Worm (Caenorhabditis elegans) whole organism, early embryonic: ENCODE results near the gene srx-2.

Source experiments
- B0310.2 ChIP-seq: sonication (generic microtip); optimal IDR thresholded peaks from 2 replicates; lab custom pipeline; 2016; ENCODE audit warnings: mild to moderate bottlenecking, missing genetic modification characterization, missing compliant biosample characterization
- F13C5.2 ChIP-seq: sonication (generic microtip); optimal IDR thresholded peaks from 2 replicates; lab custom pipeline; 2017; ENCODE audit warnings: mild to moderate bottlenecking, missing genetic modification characterization, inconsistent platforms, missing compliant biosample characterization
- aly-1 ChIP-seq: sonication (generic microtip); optimal IDR thresholded peaks from 2 replicates; lab custom pipeline; 2016; ENCODE audit warnings: missing genetic modification characterization, missing compliant biosample characterization
- ama-1 ChIP-seq: fragments of 150-350 bp; optimal IDR thresholded peaks from 2 replicates; lab custom pipeline; 2014
- ceh-13 ChIP-seq: fragments of 200-800 bp; sonication (Bioruptor generic); optimal IDR thresholded peaks from 2 replicates; lab custom pipeline; 2018; ENCODE audit warnings: mild to moderate bottlenecking, missing genetic modification characterization, missing compliant biosample characterization
- ceh-36 ChIP-seq: sonication (generic microtip); optimal IDR thresholded peaks from 2 replicates; lab custom pipeline; 2016; ENCODE audit warnings: missing genetic modification characterization, inconsistent platforms, missing compliant biosample characterization
- ets-7 ChIP-seq: sonication (generic microtip); optimal IDR thresholded peaks from 2 replicates; lab custom pipeline; 2016; ENCODE audit warnings: missing genotype, missing genetic modification characterization, missing compliant biosample characterization
- flt-1 ChIP-seq: fragments of 200-800 bp; sonication (Bioruptor generic); IDR thresholded peaks from 2 replicates; pipeline ENCODE4 v1.3.6; 2022; ENCODE audit warnings: missing genetic modification characterization, missing compliant biosample characterization
- hmbx-1 ChIP-seq: sonication (generic microtip); optimal IDR thresholded peaks from 2 replicates; lab custom pipeline; 2016; ENCODE audit warnings: mild to moderate bottlenecking, missing genetic modification characterization, missing compliant biosample characterization
- hmg-4 ChIP-seq: fragments of 200-800 bp; sonication (Bioruptor generic); optimal IDR thresholded peaks from 2 replicates; lab custom pipeline; 2018; ENCODE audit warnings: mild to moderate bottlenecking, missing genetic modification characterization, missing compliant biosample characterization
- hnd-1 ChIP-seq: sonication (generic microtip); optimal IDR thresholded peaks from 2 replicates; lab custom pipeline; 2016; ENCODE audit warnings: missing genetic modification characterization, missing compliant biosample characterization
- pes-1 ChIP-seq: fragments of 200-800 bp; sonication (Bioruptor generic); IDR thresholded peaks from 2 replicates; pipeline ENCODE4 v1.3.6; 2022; ENCODE audit warnings: missing genetic modification reagents, missing genetic modification characterization, missing compliant biosample characterization
- scrt-1 ChIP-seq: fragments of 200-800 bp; sonication (Bioruptor generic); IDR thresholded peaks from 2 replicates; pipeline ENCODE4 v1.3.6; 2022; ENCODE audit warnings: missing genetic modification characterization, missing compliant biosample characterization
- sea-1 ChIP-seq: fragments of 200-800 bp; sonication (Bioruptor generic); conservative IDR thresholded peaks from 2 replicates; pipeline ENCODE4 v1.3.6; 2022; ENCODE audit warnings: missing genetic modification characterization, missing compliant biosample characterization
- tbx-11 ChIP-seq: fragments of 200-800 bp; sonication (Bioruptor generic); IDR thresholded peaks from 2 replicates; pipeline ENCODE4 v1.3.6; 2022; ENCODE audit warnings: missing genetic modification characterization, missing compliant biosample characterization
- tbx-37 ChIP-seq: fragments of 200-800 bp; sonication (Bioruptor generic); conservative IDR thresholded peaks from 2 replicates; pipeline ENCODE4 v1.3.6; 2022; ENCODE audit warnings: missing genetic modification reagents, missing genetic modification characterization, missing compliant biosample characterization
- tra-4 ChIP-seq: sonication (generic microtip); optimal IDR thresholded peaks from 2 replicates; lab custom pipeline; 2017; ENCODE audit warnings: missing genetic modification characterization, missing compliant biosample characterization

srx-2 gene

DNA sequence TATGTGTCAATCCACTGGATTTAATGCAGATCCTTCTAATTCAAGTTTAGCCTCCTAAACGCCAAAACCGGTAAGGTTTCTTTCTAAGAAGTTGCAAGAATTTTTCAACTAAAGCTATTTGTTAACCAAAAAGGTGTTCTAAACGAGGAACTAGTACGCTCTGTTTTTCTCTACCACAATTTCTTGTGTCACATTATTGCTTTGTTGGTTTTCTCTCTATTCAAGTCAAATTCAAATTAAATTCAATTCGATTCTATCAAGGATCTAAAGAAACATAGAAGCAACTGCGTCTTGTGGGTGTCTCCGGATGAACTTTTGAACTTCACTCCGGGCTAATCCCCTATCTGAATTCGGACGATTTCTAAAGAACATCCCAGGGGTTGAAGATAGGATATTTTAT, 7.2 kb downstream of the srx-2 start, which contains the start of gene oac-40:
TSS of gene oac-40 (plus strand) at position 301 of the 400 bp plus-strand sequence.
- TF ChIP-seq hmbx-1 (tag; lab: Kevin White, UChicago) = no peak

DNA sequence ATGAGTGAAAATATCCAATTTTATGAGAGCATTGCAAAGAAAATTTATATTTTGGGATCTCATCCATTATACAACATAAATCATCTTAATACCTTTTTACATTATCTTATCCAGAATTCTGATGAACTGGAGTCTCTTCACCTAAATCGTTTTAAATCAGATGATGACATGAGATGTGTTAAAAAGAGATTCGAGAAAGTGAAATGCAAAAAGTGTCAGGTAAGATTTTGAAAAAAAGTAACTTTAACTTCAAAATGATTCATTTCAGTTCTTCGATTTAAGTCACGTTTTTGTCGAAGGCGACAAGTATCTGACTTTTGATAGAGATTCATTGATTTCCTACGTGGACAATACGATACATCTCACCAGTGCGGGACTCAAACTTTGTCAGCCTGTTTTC, 9.6 kb downstream of the srx-2 start:
- no peak for TF ChIP-seq hmbx-1 (tag; lab: Kevin White, UChicago)
- no peak for TF ChIP-seq tbx-37
- no peak for TF ChIP-seq ets-7 (tag; lab: Kevin White, UChicago)
- no peak for TF ChIP-seq pes-1 (GFP tag; lab: Robert Waterston, UW)
- TF ChIP-seq tra-4 = no peak
- no peak for TF ChIP-seq B0310.2 (tag; lab: Kevin White, UChicago)
- TF ChIP-seq ceh-36 (tag; lab: Kevin White, UChicago) = no peak
- no peak for TF ChIP-seq sea-1 (GFP tag; lab: Robert Waterston, UW)
- TF ChIP-seq hnd-1 = no peak
- no peak for TF ChIP-seq scrt-1 (GFP tag; lab: Robert Waterston, UW)

DNA sequence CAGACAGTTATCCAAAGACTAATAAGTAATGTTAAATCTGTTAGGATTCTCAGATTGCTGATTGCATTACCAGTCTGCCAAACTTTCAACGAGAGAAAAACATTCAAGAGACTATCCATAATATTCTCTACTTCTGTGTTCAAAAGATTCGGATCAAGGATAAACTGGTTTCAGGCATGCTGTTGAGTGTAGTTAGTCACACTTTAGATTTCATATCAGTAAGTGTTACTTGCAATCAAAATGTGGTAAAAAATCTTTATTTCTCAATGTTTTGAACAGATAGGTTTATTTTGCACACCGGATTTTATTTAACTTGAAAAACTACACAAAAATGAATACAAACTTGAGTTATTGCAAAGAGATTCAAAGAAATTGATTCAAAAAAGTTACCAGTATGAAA, 12.8 kb downstream of the srx-2 start, which contains the start of gene oac-41:
TSS of gene oac-41 (minus strand) at position 101 of the 400 bp plus-strand sequence.
- no peak for TF ChIP-seq F13C5.2 (tag; lab: Kevin White, UChicago)
- no peak for TF ChIP-seq B0310.2 (tag; lab: Kevin White, UChicago)
- TF ChIP-seq aly-1 (tag; lab: Kevin White, UChicago) = no peak
- no peak for TF ChIP-seq tbx-37
- TF ChIP-seq flt-1 (GFP tag; lab: Robert Waterston, UW) = no peak
- TF ChIP-seq hmbx-1 (tag; lab: Kevin White, UChicago) = no peak
- TF ChIP-seq hmg-4 (GFP tag; lab: Kevin White, UChicago) = no peak
- no peak for TF ChIP-seq ceh-36 (tag; lab: Kevin White, UChicago)
- TF ChIP-seq ceh-13 (GFP tag; lab: Kevin White, UChicago) = no peak
- no peak for TF ChIP-seq tbx-11 (GFP tag; lab: Robert Waterston, UW)

DNA sequence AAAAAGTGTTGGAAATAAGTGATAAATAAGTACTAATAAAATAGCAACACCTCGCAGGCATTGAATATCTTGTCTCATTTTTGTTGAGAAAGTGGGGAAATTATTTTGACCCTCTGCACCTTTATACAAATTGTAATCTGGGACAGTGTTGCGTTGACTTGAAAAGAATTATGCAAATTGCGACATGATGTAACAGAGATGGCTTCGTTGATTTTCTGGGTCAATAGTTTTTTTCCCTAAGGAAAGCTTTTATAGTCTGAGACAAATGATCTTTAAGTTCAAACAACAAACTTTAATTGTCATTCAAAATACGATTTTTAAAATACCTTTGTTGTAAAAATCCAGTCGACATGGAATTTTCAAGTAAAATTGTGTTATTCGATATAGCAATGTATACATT, 15.4 kb downstream of the srx-2 start, which contains the start of gene bus-1:
TSS of gene bus-1 (minus strand) at position 101 of the 400 bp plus-strand sequence.
- TF ChIP-seq ets-7 (tag; lab: Kevin White, UChicago) (no peak), pes-1 (GFP tag; lab: Robert Waterston, UW) (no peak), flt-1 (GFP tag; lab: Robert Waterston, UW) (no peak), F13C5.2 (tag; lab: Kevin White, UChicago) (no peak), tbx-37 (no peak), ceh-13 (GFP tag; lab: Kevin White, UChicago) (no peak), ceh-36 (tag; lab: Kevin White, UChicago) (no peak), scrt-1 (GFP tag; lab: Robert Waterston, UW) (no peak), hnd-1 (no peak), B0310.2 (tag; lab: Kevin White, UChicago) (no peak), hmg-4 (GFP tag; lab: Kevin White, UChicago) (no peak), tra-4 (no peak)

DNA sequence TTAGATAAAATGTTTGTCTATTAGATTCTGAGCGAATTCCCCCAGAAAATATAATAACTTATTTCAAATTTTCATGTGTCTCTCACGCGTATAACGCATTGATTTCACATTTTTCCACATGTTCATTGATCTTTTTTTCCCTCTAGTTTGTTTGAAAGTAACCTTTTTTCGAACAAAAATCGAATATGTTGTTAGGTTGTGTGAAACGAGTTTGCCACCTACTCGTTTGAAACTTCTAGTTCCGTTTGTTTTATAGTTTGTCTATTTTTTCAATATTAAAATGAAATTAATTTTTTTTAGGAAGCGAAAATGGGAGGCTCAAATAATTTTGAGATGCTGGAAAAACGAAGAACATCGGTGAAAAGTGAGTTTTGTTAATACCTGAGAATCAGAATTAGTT, 21.0 kb downstream of the srx-2 start, which contains the start of gene C25E10.5:
TSS of gene C25E10.5 (plus strand) at position 301 of the 400 bp plus-strand sequence.
- TF ChIP-seq B0310.2 (tag; lab: Kevin White, UChicago) = no peak
- no peak for TF ChIP-seq ets-7 (tag; lab: Kevin White, UChicago)

DNA sequence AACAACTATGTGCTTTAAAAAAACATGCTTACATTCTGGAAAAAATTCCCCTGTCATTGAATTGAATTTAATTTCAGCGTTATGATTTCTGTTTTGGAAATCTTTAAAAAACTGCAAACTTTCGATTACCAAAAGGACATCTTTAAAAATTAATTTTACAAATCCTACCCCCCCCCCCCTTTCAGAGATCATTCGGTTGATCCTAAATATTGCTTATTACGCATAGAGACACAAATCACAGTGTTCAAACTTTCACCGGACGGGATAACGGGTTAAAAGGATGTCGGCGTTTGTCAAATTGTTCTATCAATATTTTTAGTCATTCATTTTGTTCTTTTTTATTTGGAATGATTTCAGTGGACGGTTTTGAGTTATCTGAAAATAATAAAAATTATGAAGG, 24.0 kb downstream of the srx-2 start, which contains the start of gene C25E10.4:
TSS of gene C25E10.4 (plus strand) at position 301 of the 400 bp plus-strand sequence.
- TF ChIP-seq F13C5.2 (tag; lab: Kevin White, UChicago) (no peak), tbx-37 (no peak), hmg-4 (GFP tag; lab: Kevin White, UChicago) (no peak), B0310.2 (tag; lab: Kevin White, UChicago) (no peak), ceh-36 (tag; lab: Kevin White, UChicago) (no peak), tbx-11 (GFP tag; lab: Robert Waterston, UW) (no peak), hmbx-1 (tag; lab: Kevin White, UChicago) (no peak), pes-1 (GFP tag; lab: Robert Waterston, UW) (no peak), aly-1 (tag; lab: Kevin White, UChicago) (no peak), ceh-13 (GFP tag; lab: Kevin White, UChicago) (no peak), sea-1 (GFP tag; lab: Robert Waterston, UW) (no peak), ets-7 (tag; lab: Kevin White, UChicago) (no peak), flt-1 (GFP tag; lab: Robert Waterston, UW) (no peak), hnd-1 (no peak), tra-4 (no peak), scrt-1 (GFP tag; lab: Robert Waterston, UW) (no peak), ama-1 (lab: Kevin White, UChicago) (no peak)

DNA sequence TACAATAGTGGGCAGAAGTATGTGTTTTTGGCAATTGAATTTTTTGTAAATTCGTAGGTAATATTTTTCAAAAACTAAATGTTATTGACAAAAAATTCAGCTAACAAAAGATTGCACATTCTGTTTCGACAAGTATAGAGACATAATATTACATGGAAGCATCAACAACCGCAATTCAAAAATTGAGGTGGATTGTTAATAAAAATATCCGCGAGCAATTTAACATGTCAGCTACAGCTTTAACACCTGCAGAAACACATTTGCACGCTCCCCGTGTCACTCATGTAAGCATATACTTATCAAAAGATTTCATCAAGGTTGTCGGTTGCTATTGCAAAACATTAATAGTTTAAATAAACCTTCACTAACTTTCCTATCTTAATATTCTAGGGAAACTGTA, 26.4 kb downstream of the srx-2 start, which contains the start of gene srsx-34:
TSS of gene srsx-34 (plus strand) at position 301 of the 400 bp plus-strand sequence.
- TF ChIP-seq hnd-1 (no peak), tbx-37 (no peak), ets-7 (tag; lab: Kevin White, UChicago) (no peak), hmg-4 (GFP tag; lab: Kevin White, UChicago) (no peak), tbx-11 (GFP tag; lab: Robert Waterston, UW) (no peak), F13C5.2 (tag; lab: Kevin White, UChicago) (no peak), flt-1 (GFP tag; lab: Robert Waterston, UW) (no peak), ama-1 (lab: Kevin White, UChicago) (no peak), B0310.2 (tag; lab: Kevin White, UChicago) (no peak), tra-4 (no peak), ceh-13 (GFP tag; lab: Kevin White, UChicago) (no peak), sea-1 (GFP tag; lab: Robert Waterston, UW) (no peak), ceh-36 (tag; lab: Kevin White, UChicago) (no peak)

DNA sequence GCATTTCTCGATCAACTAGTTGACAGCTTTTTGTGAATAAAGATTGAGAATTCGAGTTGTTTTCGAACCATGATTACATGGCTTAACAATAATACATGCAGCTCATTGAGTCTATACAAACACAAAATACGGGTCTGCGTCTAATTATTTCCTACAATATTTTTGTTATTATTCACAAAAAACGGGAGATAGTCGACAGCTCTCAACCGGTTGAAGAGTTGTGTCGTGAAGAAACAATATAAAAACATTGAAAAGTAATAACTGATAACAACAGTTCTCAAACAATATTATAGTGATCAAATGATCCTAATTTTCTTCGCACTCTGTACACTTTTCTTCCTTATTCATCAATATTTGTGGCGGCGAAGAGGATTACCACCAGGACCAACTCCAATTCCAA, 31.8 kb downstream of the srx-2 start, which contains the start of gene cyp-33B1:
TSS of gene cyp-33B1 (plus strand) at position 301 of the 400 bp plus-strand sequence.
- TF ChIP-seq hmg-4 (GFP tag; lab: Kevin White, UChicago) = no peak
- no peak for TF ChIP-seq B0310.2 (tag; lab: Kevin White, UChicago)
- no peak for TF ChIP-seq aly-1 (tag; lab: Kevin White, UChicago)
- no peak for TF ChIP-seq F13C5.2 (tag; lab: Kevin White, UChicago)
- TF ChIP-seq tbx-37 = no peak
- TF ChIP-seq ceh-36 (tag; lab: Kevin White, UChicago) = no peak
- no peak for TF ChIP-seq sea-1 (GFP tag; lab: Robert Waterston, UW)
- no peak for TF ChIP-seq hmbx-1 (tag; lab: Kevin White, UChicago)
- no peak for TF ChIP-seq flt-1 (GFP tag; lab: Robert Waterston, UW)
- no peak for TF ChIP-seq hnd-1
- TF ChIP-seq tbx-11 (GFP tag; lab: Robert Waterston, UW) = no peak
- TF ChIP-seq pes-1 (GFP tag; lab: Robert Waterston, UW) = no peak
- no peak for TF ChIP-seq scrt-1 (GFP tag; lab: Robert Waterston, UW)
- no peak for TF ChIP-seq ets-7 (tag; lab: Kevin White, UChicago)
- no peak for TF ChIP-seq ama-1 (lab: Kevin White, UChicago)
- TF ChIP-seq tra-4 = no peak
- TF ChIP-seq ceh-13 (GFP tag; lab: Kevin White, UChicago) = no peak
